Worm (Caenorhabditis elegans): Measurements from ENCODE around the gene sdc-3.

Gene sdc-3

ce11 chrV:14991489-14991888 is 56.5 kb downstream of the sdc-3 start:
- TF ChIP-seq hsf-1 (GFP tag; IDR thresholded peaks at IDR 0.05) (peak; percentile 79), Y79H2A.3 (GFP tag; conservative IDR thresholded peaks at IDR 0.05) (peak; percentile 39; the same call in 1 of the 2 replicates), rec-8 (tag; optimal IDR thresholded peaks at IDR 0.05) (no peak), ama-1 (optimal IDR thresholded peaks at IDR 0.05) (no peak), ama-1 (GFP tag; optimal IDR thresholded peaks at IDR 0.05) (peak in 1 of 2 experiments; percentile 49), bed-1 (GFP tag; IDR thresholded peaks at IDR 0.05) (no peak), athp-1 (tag; optimal IDR thresholded peaks at IDR 0.05) (peak; percentile 71), ceh-27 (GFP tag; optimal IDR thresholded peaks at IDR 0.05) (no peak), rpc-1 (optimal IDR thresholded peaks at IDR 0.05) (no peak), rpc-1 (tag; optimal IDR thresholded peaks at IDR 0.05) (no peak), ekl-4 (GFP tag; IDR thresholded peaks at IDR 0.05) (peak; percentile 72), T07F8.4 (tag; optimal IDR thresholded peaks at IDR 0.05) (no peak), zfh-2 (GFP tag; conservative IDR thresholded peaks at IDR 0.05) (no peak), mcd-1 (GFP tag; IDR thresholded peaks at IDR 0.05) (no peak), chd-7 (tag; optimal IDR thresholded peaks at IDR 0.05) (no peak), dox-1 (GFP tag; IDR thresholded peaks at IDR 0.05) (no peak; the same call in 1 of the 2 replicates), lin-54 (GFP tag; optimal IDR thresholded peaks at IDR 0.05) (peak; percentile 51), F22D6.2 (tag; optimal IDR thresholded peaks at IDR 0.05) (no peak), xnd-1 (tag; optimal IDR thresholded peaks at IDR 0.05) (peak; percentile 21), madf-3 (GFP tag; IDR thresholded peaks at IDR 0.05) (peak; percentile 48; the same call in 1 of the 2 replicates), C17E4.6 (GFP tag; IDR thresholded peaks at IDR 0.05) (0 out of 2 replicates have a peak, but pooled peaks have one; percentile 44), B0035.1 (tag; optimal IDR thresholded peaks at IDR 0.05) (no peak), ztf-18 (tag; optimal IDR thresholded peaks at IDR 0.05) (no peak), zim-3 (tag; optimal IDR thresholded peaks at IDR 0.05) (no peak), attf-3 (GFP tag; conservative IDR thresholded peaks at IDR 0.05) (no peak), sea-2 (GFP tag; IDR thresholded peaks at IDR 0.05) (no peak), ztf-6 (GFP tag; IDR thresholded peaks at IDR 0.05) (no peak), nhr-179 (tag; optimal IDR thresholded peaks at IDR 0.05) (no peak), snpc-1.3 (tag; optimal IDR thresholded peaks at IDR 0.05; ENCODE audit: insufficient read depth) (peak; percentile 85), ztf-26 (tag; optimal IDR thresholded peaks at IDR 0.05) (no peak), D2030.7 (GFP tag; IDR thresholded peaks at IDR 0.05) (peak; percentile 42), atf-7 (tag; optimal IDR thresholded peaks at IDR 0.05) (no peak), C06A6.2 (GFP tag; conservative IDR thresholded peaks at IDR 0.05) (no peak), B0261.1 (tag; optimal IDR thresholded peaks at IDR 0.05) (no peak), F52B5.7 (tag; optimal IDR thresholded peaks at IDR 0.05) (no peak), ceh-100 (GFP tag; IDR thresholded peaks at IDR 0.05) (peak; percentile 56; the same call in 1 of the 2 replicates), lsl-1 (GFP tag; optimal IDR thresholded peaks at IDR 0.05) (peak; percentile 46), pha-4 (tag; optimal IDR thresholded peaks at IDR 0.05) (no peak), F55B11.4 (tag; optimal IDR thresholded peaks at IDR 0.05; ENCODE audit: borderline replicate concordance, insufficient read depth) (no peak), ets-4 (GFP tag; optimal IDR thresholded peaks at IDR 0.05) (no peak), egl-18 (GFP tag; IDR thresholded peaks at IDR 0.05) (no peak), hmg-1.2 (GFP tag; IDR thresholded peaks at IDR 0.05) (peak; percentile 12; the same call in 1 of the 2 replicates), dpl-1 (GFP tag; optimal IDR thresholded peaks at IDR 0.05) (no peak), unc-62 (GFP tag; optimal IDR thresholded peaks at IDR 0.05) (no peak), attf-6 (GFP tag; IDR thresholded peaks at IDR 0.05) (peak; percentile 84), F57A8.1 (GFP tag; optimal IDR thresholded peaks at IDR 0.05) (no peak), ceh-79 (tag; optimal IDR thresholded peaks at IDR 0.05) (no peak), lag-1 (GFP tag; IDR thresholded peaks at IDR 0.05) (no peak), lin-35 (GFP tag; optimal IDR thresholded peaks at IDR 0.05) (no peak), akir-1 (GFP tag; optimal IDR thresholded peaks at IDR 0.05) (no peak)
